Fruit fly (Drosophila melanogaster) whole organism, pupa: ENCODE results near the gene CG34409.

Experiments
- CG12605 ChIP-seq: fragments of 200-800 bp; sonication (Bioruptor generic); IDR thresholded peaks from 2 replicates; pipeline ENCODE4 v1.3.6; 2022; ENCODE audit warnings: missing biosample characterization, missing genetic modification characterization
- CG13204 ChIP-seq: fragments of 200-800 bp; sonication (Bioruptor generic); optimal IDR thresholded peaks from 2 replicates; lab custom pipeline; 2018; ENCODE audit warnings: missing biosample characterization, mild to moderate bottlenecking, missing genetic modification characterization, moderate library complexity
- CG32121 ChIP-seq: fragments of 200-800 bp; sonication (Bioruptor generic); IDR thresholded peaks from 2 replicates; pipeline ENCODE4 v1.3.6; 2022; ENCODE audit warnings: missing biosample characterization, missing genetic modification characterization
- CG8301 ChIP-seq: fragments of 200-800 bp; sonication (Bioruptor generic); optimal IDR thresholded peaks from 2 replicates; lab custom pipeline; 2018; ENCODE audit warnings: missing biosample characterization, mild to moderate bottlenecking, missing genetic modification characterization
- EcR ChIP-seq: fragments of 200-800 bp; sonication (Bioruptor generic); optimal IDR thresholded peaks from 3 replicates; lab custom pipeline; 2019; ENCODE audit warnings: missing biosample characterization, missing genetic modification characterization, mild to moderate bottlenecking, moderate library complexity, missing genetic modification reagents
- Ets98B ChIP-seq: fragments of 200-800 bp; sonication (Bioruptor generic); IDR thresholded peaks from 2 replicates; pipeline ENCODE4 v1.3.6; 2022; ENCODE audit warnings: missing biosample characterization, missing genetic modification characterization
- fd96Ca ChIP-seq: fragments of 200-800 bp; sonication (Bioruptor generic); IDR thresholded peaks from 3 replicates; pipeline ENCODE4 v1.3.6; 2022; ENCODE audit warnings: missing biosample characterization, missing genetic modification characterization
- rn ChIP-seq: fragments of 200-800 bp; sonication (Bioruptor generic); IDR thresholded peaks from 2 replicates; pipeline ENCODE4 v1.3.6; 2022; ENCODE audit warnings: missing biosample characterization, missing genetic modification characterization

DNA sequence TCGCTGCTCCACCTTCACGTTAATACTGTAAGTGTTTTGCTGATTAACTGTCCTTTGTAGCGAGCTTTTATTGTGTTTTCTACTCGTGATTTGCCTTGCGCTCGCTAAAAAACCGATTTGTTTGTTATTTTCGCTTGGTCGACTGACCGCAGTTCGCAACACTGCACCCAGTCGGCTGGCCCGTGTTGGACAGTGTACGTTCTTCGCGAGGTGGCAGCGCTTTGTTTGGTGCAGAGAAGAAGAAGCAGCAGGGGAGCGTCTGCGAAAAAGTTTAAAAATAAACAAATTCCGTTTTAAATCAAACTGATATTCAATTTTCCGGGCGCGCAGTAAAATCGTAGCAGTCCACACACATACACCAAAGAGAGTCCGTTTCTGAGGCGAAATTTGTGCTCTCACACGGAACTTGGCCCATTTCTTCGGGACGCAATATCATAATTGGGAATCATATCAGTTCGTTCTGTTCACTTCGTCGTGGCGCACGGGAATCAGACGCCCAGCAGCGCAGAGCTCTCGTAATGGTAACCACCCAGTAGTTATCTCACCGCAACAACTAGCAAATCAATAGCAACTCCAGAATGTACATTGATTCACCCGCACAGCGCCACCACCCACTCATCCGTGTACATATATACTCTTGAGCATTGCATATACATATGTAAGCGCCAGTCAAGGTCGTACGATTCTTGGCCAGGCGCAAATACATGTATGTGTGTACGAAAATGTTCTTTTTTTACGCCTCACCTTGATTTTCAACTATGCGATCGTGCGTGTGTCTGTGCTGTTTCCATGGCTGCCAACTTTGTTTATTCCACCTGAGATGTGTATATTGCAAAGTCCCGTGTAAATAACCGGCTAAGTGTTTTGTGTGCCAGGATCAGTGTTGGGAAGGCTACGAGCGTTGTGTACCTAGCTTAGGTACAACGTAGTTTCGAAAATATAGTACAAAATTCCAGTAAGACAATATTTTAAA is 21.7 kb upstream of the CG34409 start, which contains the start of gene Naa80:
- TF ChIP-seq CG12605 = no peak
- no peak for TF ChIP-seq CG32121
- peak; percentile 52 for TF ChIP-seq Ets98B (GFP tag; lab: Robert Waterston, UW)
- TF ChIP-seq fd96Ca (GFP tag; lab: Robert Waterston, UW) = 0 out of 3 replicates have a peak, but pooled peaks have one; percentile 39
- peak; percentile 48; the same call in 1 of the 2 replicates for TF ChIP-seq rn (GFP tag; lab: Robert Waterston, UW)
- peak; percentile 79 for TF ChIP-seq EcR (GFP tag; lab: Kevin White, UChicago)
- no peak for TF ChIP-seq CG13204 (GFP tag; lab: Kevin White, UChicago)
- peak; percentile 32 for TF ChIP-seq CG8301
